Worm (Caenorhabditis elegans) whole organism, midembryonic: Measurements from ENCODE around the gene arx-6.

Experiments used
- T22C8.4 ChIP-seq: fragments of 200-800 bp; sonication (Bioruptor generic); IDR thresholded peaks from 2 replicates; pipeline ENCODE4 v1.3.6; 2022; ENCODE audit warnings: missing genetic modification characterization, missing compliant biosample characterization
- cog-1 ChIP-seq: sonication (generic microtip); optimal IDR thresholded peaks from 2 replicates; lab custom pipeline; 2016; ENCODE audit warnings: missing genetic modification characterization, missing compliant biosample characterization
- flt-1 ChIP-seq: fragments of 200-800 bp; sonication (Bioruptor generic); IDR thresholded peaks from 2 replicates; pipeline ENCODE4 v1.3.6; 2022; ENCODE audit warnings: missing genetic modification characterization, missing compliant biosample characterization
- klf-2 ChIP-seq: fragments of 200-800 bp; sonication (Bioruptor generic); conservative IDR thresholded peaks from 2 replicates; pipeline ENCODE4 v1.3.6; 2022; ENCODE audit warnings: missing genetic modification reagents, missing genetic modification characterization, missing compliant biosample characterization
- med-1 ChIP-seq: sonication (generic microtip); optimal IDR thresholded peaks from 2 replicates; lab custom pipeline; 2017; ENCODE audit warnings: missing genetic modification characterization, mild to moderate bottlenecking, missing compliant biosample characterization, antibody characterized with exemption, missing genetic modification reagents; ENCODE audit not compliant: insufficient read depth
- ref-1 ChIP-seq: fragments of 200-800 bp; sonication (Bioruptor generic); conservative IDR thresholded peaks from 2 replicates; pipeline ENCODE4 v1.3.6; 2022; ENCODE audit warnings: missing genetic modification reagents, missing genetic modification characterization, missing compliant biosample characterization
- tab-1 ChIP-seq: fragments of 200-800 bp; sonication (Bioruptor generic); IDR thresholded peaks from 2 replicates; pipeline ENCODE4 v1.3.6; 2022; ENCODE audit warnings: missing genetic modification characterization, missing compliant biosample characterization
- ztf-23 ChIP-seq: fragments of 200-800 bp; sonication (Bioruptor generic); IDR thresholded peaks from 2 replicates; pipeline ENCODE4 v1.3.6; 2022; ENCODE audit warnings: missing genetic modification reagents, missing genetic modification characterization, missing compliant biosample characterization
- ztf-29 ChIP-seq: fragments of 200-800 bp; sonication (Bioruptor generic); IDR thresholded peaks from 2 replicates; pipeline ENCODE4 v1.3.6; 2022; ENCODE audit warnings: missing genetic modification reagents, missing genetic modification characterization, missing compliant biosample characterization

DNA sequence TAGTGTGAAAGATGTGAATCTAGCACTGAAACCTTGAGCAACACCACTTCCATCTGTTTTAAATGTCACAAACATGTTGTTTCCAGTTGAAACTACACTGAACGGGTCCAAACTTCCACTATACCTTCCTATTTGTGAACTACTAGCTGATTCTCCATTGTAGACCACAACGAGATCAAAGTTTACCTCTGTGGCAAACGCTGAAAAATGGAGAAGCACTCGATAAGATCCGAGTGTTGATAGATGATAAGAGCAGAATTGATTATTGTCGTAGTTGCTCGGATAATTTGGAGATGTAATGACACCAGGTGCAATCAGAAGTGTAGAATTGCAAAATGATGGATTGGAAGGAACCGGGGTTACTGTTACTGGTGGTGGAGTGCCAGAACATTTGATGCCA, 3.5 kb downstream of the arx-6 start:
- TF ChIP-seq ztf-29 (GFP tag; lab: Robert Waterston, UW) (no peak), flt-1 (no peak), med-1 (GFP tag; lab: Kevin White, UChicago) (no peak), klf-2 (GFP tag; lab: Robert Waterston, UW) (no peak), T22C8.4 (GFP tag; lab: Robert Waterston, UW) (no peak), ref-1 (GFP tag; lab: Robert Waterston, UW) (no peak), ztf-23 (GFP tag; lab: Robert Waterston, UW) (no peak), tab-1 (GFP tag; lab: Robert Waterston, UW) (no peak), cog-1 (tag; lab: Kevin White, UChicago) (no peak)
